Fruit fly (Drosophila melanogaster): ENCODE measurements around the gene CG6834.

Gene CG6834

dm6 chr3R:11663441-11663840 is 24.5 kb downstream of the CG6834 start (continued):
- TF ChIP-seq CG13424 (tag; optimal IDR thresholded peaks at IDR 0.05) = peak; percentile 65
- peak; percentile 12 for TF ChIP-seq CG12071 (GFP tag; optimal IDR thresholded peaks at IDR 0.05)
- peak; percentile 51 for TF ChIP-seq CG13296 (GFP tag; optimal IDR thresholded peaks at IDR 0.05)
- no peak for TF ChIP-seq zfh1 (GFP tag; IDR thresholded peaks at IDR 0.05)
- peak; percentile 32 for TF ChIP-seq PHDP (tag; optimal IDR thresholded peaks at IDR 0.05)
- TF ChIP-seq bab2 (GFP tag; optimal IDR thresholded peaks at IDR 0.05) = no peak
- TF ChIP-seq CG6689 (GFP tag; IDR thresholded peaks at IDR 0.05) = peak; percentile 38
- no peak for TF ChIP-seq CG3065 (GFP tag; optimal IDR thresholded peaks at IDR 0.05)
- TF ChIP-seq CG2120 (GFP tag; optimal IDR thresholded peaks at IDR 0.05) = no peak
- TF ChIP-seq Atf3 (GFP tag; optimal IDR thresholded peaks at IDR 0.05) = no peak
- no peak for TF ChIP-seq Stat92E (GFP tag; optimal IDR thresholded peaks at IDR 0.05)
- TF ChIP-seq CG8359 (GFP tag; optimal IDR thresholded peaks at IDR 0.05; ENCODE audit: borderline replicate concordance) = no peak
- TF ChIP-seq fu2 (GFP tag; optimal IDR thresholded peaks at IDR 0.05) = no peak
- TF ChIP-seq CG1832 (GFP tag; optimal IDR thresholded peaks at IDR 0.05) = no peak
- peak; percentile 38 for TF ChIP-seq CG10979 (tag; optimal IDR thresholded peaks at IDR 0.05)
- peak; percentile 77 for TF ChIP-seq CG2678 (tag; optimal IDR thresholded peaks at IDR 0.05)
- TF ChIP-seq yki (optimal IDR thresholded peaks at IDR 0.05) = no peak
- TF ChIP-seq luna (GFP tag; optimal IDR thresholded peaks at IDR 0.05) = no peak
- no peak for TF ChIP-seq CG8765 (GFP tag; IDR thresholded peaks at IDR 0.05)
- TF ChIP-seq Nf-YA (GFP tag; IDR thresholded peaks at IDR 0.05) = no peak
- TF ChIP-seq CG4707 (GFP tag; optimal IDR thresholded peaks at IDR 0.05) = no peak
- no peak for TF ChIP-seq CG13624 (GFP tag; optimal IDR thresholded peaks at IDR 0.05)
- TF ChIP-seq CG3995 (GFP tag; optimal IDR thresholded peaks at IDR 0.05) = no peak
- no peak for TF ChIP-seq CG7928 (GFP tag; optimal IDR thresholded peaks at IDR 0.05)
- no peak for TF ChIP-seq schlank (tag; optimal IDR thresholded peaks at IDR 0.05)
- no peak for TF ChIP-seq Drgx (GFP tag; IDR thresholded peaks at IDR 0.05)
- no peak for TF ChIP-seq CG5953 (GFP tag; IDR thresholded peaks at IDR 0.05)
- no peak; the same call in 1 of the 2 replicates for TF ChIP-seq stc (GFP tag; IDR thresholded peaks at IDR 0.05)
- no peak for TF ChIP-seq CG1024 (GFP tag; IDR thresholded peaks at IDR 0.05)
- TF ChIP-seq HLH4C (GFP tag; IDR thresholded peaks at IDR 0.05; ENCODE audit: partially characterized antibody) = no peak
- TF ChIP-seq ara (GFP tag; IDR thresholded peaks at IDR 0.05) = no peak
- TF ChIP-seq vfl (GFP tag; optimal IDR thresholded peaks at IDR 0.05) = no peak
- no peak for TF ChIP-seq HHEX (GFP tag; optimal IDR thresholded peaks at IDR 0.05)
- TF ChIP-seq Tbp (GFP tag; optimal IDR thresholded peaks at IDR 0.05) = no peak
- peak; percentile 38; the same call in 1 of the 3 replicates for TF ChIP-seq CG7357 (GFP tag; IDR thresholded peaks at IDR 0.05)
- TF ChIP-seq mld (GFP tag; IDR thresholded peaks at IDR 0.05; ENCODE audit: partially characterized antibody) = no peak
- TF ChIP-seq CG2129 (GFP tag; IDR thresholded peaks at IDR 0.05; ENCODE audit: partially characterized antibody) = no peak
- TF ChIP-seq run (tag; optimal IDR thresholded peaks at IDR 0.05) = peak; percentile 24
- TF ChIP-seq Dfd (GFP tag; optimal IDR thresholded peaks at IDR 0.05) = no peak
- TF ChIP-seq so (GFP tag; IDR thresholded peaks at IDR 0.05) = no peak
- no peak for TF ChIP-seq Doc2 (GFP tag; IDR thresholded peaks at IDR 0.05)
- no peak for TF ChIP-seq ken (GFP tag; IDR thresholded peaks at IDR 0.05)
- TF ChIP-seq br (optimal IDR thresholded peaks at IDR 0.05) = no peak
- TF ChIP-seq pzg (GFP tag; optimal IDR thresholded peaks at IDR 0.05) = no peak
- TF ChIP-seq abd-A (tag; optimal IDR thresholded peaks at IDR 0.05) = peak; percentile 1
- TF ChIP-seq Pdp1 (GFP tag; optimal IDR thresholded peaks at IDR 0.05) = no peak
- TF ChIP-seq kni (GFP tag; optimal IDR thresholded peaks at IDR 0.05) = no peak
- TF ChIP-seq CG11456 (GFP tag; IDR thresholded peaks at IDR 0.05) = no peak
- TF ChIP-seq CG17359 (tag; optimal IDR thresholded peaks at IDR 0.05) = peak; percentile 62
- no peak for TF ChIP-seq jing (GFP tag; optimal IDR thresholded peaks at IDR 0.05)
- TF ChIP-seq tin (GFP tag; optimal IDR thresholded peaks at IDR 0.05) = no peak
- no peak for TF ChIP-seq al (GFP tag; IDR thresholded peaks at IDR 0.05)
